Worm (Caenorhabditis elegans): Measurements from ENCODE around the gene C09B9.85.

DNA sequence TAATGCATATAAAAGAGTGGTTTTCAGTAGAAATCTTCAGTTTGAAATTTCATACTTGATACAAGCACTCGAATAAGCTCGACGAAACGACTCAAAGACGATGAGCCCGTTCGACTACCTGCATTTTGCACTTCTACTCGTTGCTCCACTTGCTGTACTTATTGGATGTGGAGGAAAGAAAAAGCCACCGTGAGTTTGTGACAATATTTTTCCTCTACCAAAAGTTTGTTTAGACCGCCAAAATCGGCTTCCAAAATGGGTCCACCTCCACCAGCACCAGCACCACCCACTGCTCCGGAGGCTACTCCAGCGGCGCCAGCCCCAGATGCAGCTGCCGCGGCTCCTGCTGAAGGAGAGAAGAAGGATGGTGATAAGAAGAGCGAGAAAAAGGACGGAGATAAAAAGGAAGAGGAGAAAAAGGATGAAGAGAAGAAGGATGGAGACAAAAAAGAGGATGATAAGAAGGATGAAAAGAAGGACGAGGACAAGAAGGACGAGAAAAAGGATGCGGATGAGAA lies 48.3 kb downstream of the C09B9.85 start, which contains the start of gene E03H12.5:
- no peak for TF ChIP-seq blmp-1 (tag; optimal IDR thresholded peaks at IDR 0.05; ENCODE audit: insufficient read depth)
- TF ChIP-seq snpc-4 (tag; optimal IDR thresholded peaks at IDR 0.05) = no peak
- no peak for TF ChIP-seq ama-1 (optimal IDR thresholded peaks at IDR 0.05)
- TF ChIP-seq lsy-2 (tag; optimal IDR thresholded peaks at IDR 0.05) = no peak

Data from whole organism, L2 larva.